Worm (Caenorhabditis elegans): ENCODE results near the gene pfd-5.

pfd-5 gene

DNA sequence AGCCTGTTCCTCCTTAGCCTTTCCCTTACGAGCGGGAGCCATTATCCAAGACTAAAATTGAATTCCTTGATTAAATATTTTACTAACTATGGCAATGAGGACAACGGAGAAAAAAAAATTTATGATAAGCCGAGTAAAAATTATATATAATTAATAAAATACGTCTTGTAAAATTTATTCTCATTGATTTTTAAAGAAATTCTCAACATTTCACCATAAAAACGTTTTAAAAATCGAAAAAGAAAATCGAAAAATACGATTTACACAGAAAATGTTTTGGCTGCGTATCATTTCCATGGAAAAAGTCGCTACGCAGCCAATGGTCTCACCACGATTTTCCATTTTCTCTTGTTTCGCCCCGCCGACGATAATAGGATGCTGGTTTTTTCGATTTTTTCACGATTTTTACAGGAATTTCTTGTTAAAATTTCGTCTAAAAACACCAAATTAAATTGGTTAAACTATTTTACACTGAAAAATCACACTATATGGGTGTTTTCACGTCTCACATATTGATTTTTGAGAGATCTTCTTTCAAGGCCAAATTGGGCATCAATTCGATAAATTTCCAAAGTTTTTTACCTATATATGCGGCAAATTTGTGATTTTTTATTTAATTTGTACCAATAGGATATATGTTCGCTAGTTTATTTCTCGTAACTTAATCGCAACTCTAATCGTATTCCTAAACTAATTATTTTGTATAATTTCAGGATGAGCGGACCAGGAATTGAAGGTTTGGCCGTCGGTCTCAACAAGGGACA lies 19.0 kb downstream of the pfd-5 start, which contains the start of the genes rps-14 and rpl-36 (continued):
- TF ChIP-seq egl-27 (tag; optimal IDR thresholded peaks at IDR 0.05): no peak
- TF ChIP-seq T26A8.4 (GFP tag; IDR thresholded peaks at IDR 0.05): peak; percentile 59; the same call in 1 of the 2 replicates
- TF ChIP-seq Y5F2A.4 (GFP tag; optimal IDR thresholded peaks at IDR 0.05): no peak
- peak; percentile 34 for TF ChIP-seq lin-15B (tag; optimal IDR thresholded peaks at IDR 0.05)
- no peak for TF ChIP-seq ceh-28 (tag; optimal IDR thresholded peaks at IDR 0.05)
- no peak for TF ChIP-seq daf-19 (GFP tag; conservative IDR thresholded peaks at IDR 0.05)

DNA sequence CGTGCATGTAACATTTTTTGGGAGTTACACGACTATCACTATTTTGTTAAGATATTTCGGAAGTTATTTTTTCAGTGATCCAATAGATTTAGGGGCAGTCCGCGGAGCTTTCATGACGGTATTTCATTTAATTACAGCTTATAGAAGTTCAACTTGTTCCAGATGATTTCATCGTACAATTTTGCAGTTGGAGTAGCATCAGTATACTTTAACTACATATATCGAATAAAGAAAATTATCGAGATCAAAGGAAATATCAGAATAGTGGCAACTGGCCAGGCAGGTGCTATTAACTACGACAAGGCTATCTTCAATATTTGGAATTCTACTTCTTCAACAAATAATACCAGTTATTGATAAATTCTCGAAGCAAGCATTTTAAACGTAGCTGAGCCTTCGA lies 20.2 kb downstream of the pfd-5 start:
- TF ChIP-seq hmg-1.1 (GFP tag; IDR thresholded peaks at IDR 0.05) (no peak), madf-9 (GFP tag; conservative IDR thresholded peaks at IDR 0.05) (no peak), F49E8.2 (tag; optimal IDR thresholded peaks at IDR 0.05; ENCODE audit: borderline replicate concordance) (peak; percentile 65), attf-4 (tag; optimal IDR thresholded peaks at IDR 0.05) (no peak), skn-1 (tag; optimal IDR thresholded peaks at IDR 0.05) (no peak), ctbp-1 (GFP tag; IDR thresholded peaks at IDR 0.05) (no peak), daf-19 (GFP tag; conservative IDR thresholded peaks at IDR 0.05) (0 out of 2 replicates have a peak, but pooled peaks have one; percentile 40), hif-1 (tag; optimal IDR thresholded peaks at IDR 0.05) (no peak), mxl-2 (GFP tag; conservative IDR thresholded peaks at IDR 0.05) (no peak), daf-8 (GFP tag; IDR thresholded peaks at IDR 0.05) (no peak), lin-38 (GFP tag; IDR thresholded peaks at IDR 0.05) (peak; percentile 48), php-3 (GFP tag; IDR thresholded peaks at IDR 0.05) (0 out of 2 replicates have a peak, but pooled peaks have one; percentile 28), nhr-42 (GFP tag; IDR thresholded peaks at IDR 0.05) (no peak), lin-39 (tag; optimal IDR thresholded peaks at IDR 0.05) (no peak), ceh-44 (GFP tag; IDR thresholded peaks at IDR 0.05) (no peak), hlh-11 (tag; optimal IDR thresholded peaks at IDR 0.05) (no peak), nhr-48 (tag; optimal IDR thresholded peaks at IDR 0.05) (no peak), pha-4 (GFP tag; IDR thresholded peaks at IDR 0.05) (peak; percentile 16; the same call in 1 of the 2 replicates), pha-4 (tag; optimal IDR thresholded peaks at IDR 0.05) (no peak), spr-3 (GFP tag; optimal IDR thresholded peaks at IDR 0.05) (no peak), Y48G9A.11 (GFP tag; IDR thresholded peaks at IDR 0.05) (peak; percentile 39; the same call in 1 of the 2 replicates), zfp-2 (tag; optimal IDR thresholded peaks at IDR 0.05) (no peak), lin-1 (GFP tag; IDR thresholded peaks at IDR 0.05) (0 out of 2 replicates have a peak, but pooled peaks have one; percentile 35), mep-1 (tag; optimal IDR thresholded peaks at IDR 0.05) (no peak), ama-1 (optimal IDR thresholded peaks at IDR 0.05) (no peak), nhr-77 (tag; optimal IDR thresholded peaks at IDR 0.05) (no peak), Y105C5A.15 (GFP tag; IDR thresholded peaks at IDR 0.05) (0 out of 2 replicates have a peak, but pooled peaks have one; percentile 41), fkh-10 (GFP tag; optimal IDR thresholded peaks at IDR 0.05) (no peak), rbr-2 (tag; optimal IDR thresholded peaks at IDR 0.05) (no peak), gei-8 (GFP tag; optimal IDR thresholded peaks at IDR 0.05) (no peak), madf-5 (GFP tag; IDR thresholded peaks at IDR 0.05) (no peak), lim-7 (GFP tag; IDR thresholded peaks at IDR 0.05) (no peak), hlh-30 (tag; optimal IDR thresholded peaks at IDR 0.05; ENCODE audit: insufficient read depth) (no peak)

DNA sequence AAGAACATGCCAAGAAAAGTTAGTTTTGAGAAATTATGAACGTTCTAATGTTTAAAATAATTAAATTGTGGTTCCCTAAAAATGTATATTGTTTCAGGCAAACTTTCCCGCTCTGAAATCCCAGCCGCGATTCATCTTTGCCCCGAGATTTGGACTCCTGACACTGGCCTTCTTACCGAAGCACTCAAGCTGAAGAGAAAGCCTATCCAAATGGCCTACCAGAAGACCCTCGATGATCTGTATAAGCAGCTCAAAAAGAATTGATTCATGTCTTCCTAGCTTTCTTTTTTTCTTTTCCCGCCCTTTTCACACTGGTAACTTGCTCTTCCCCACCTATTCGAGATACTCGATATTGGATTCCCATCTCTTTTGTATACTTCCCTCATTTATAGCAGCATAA lies 28.6 kb downstream of the pfd-5 start:
- no peak for TF ChIP-seq nhr-41 (GFP tag; IDR thresholded peaks at IDR 0.05)
- TF ChIP-seq php-3 (GFP tag; IDR thresholded peaks at IDR 0.05): no peak
- peak in 1 of 2 experiments; percentile 90 for TF ChIP-seq unc-62 (GFP tag; optimal IDR thresholded peaks at IDR 0.05 in 1 of 2)
- no peak for TF ChIP-seq unc-62 (tag; optimal IDR thresholded peaks at IDR 0.05)
- TF ChIP-seq aha-1 (tag): peak; percentile 81
- TF ChIP-seq nhr-25 (tag; optimal IDR thresholded peaks at IDR 0.05; ENCODE audit: borderline replicate concordance, insufficient read depth): no peak
- TF ChIP-seq nhr-76 (tag; optimal IDR thresholded peaks at IDR 0.05): no peak
